Worm (Caenorhabditis elegans) whole organism, L4 larva: ENCODE measurements around the gene F54D1.6.

ENCODE experiments used
- D1046.2 ChIP-seq: fragments of 200-800 bp; sonication (Bioruptor generic); IDR thresholded peaks from 2 replicates; pipeline ENCODE4 v1.3.6; 2022; ENCODE audit warnings: missing genetic modification characterization, missing compliant biosample characterization
- F26F4.8 ChIP-seq: fragments of 200-800 bp; sonication (Bioruptor generic); conservative IDR thresholded peaks from 2 replicates; pipeline ENCODE4 v1.3.6; 2022; ENCODE audit warnings: missing genetic modification characterization, missing compliant biosample characterization
- F49E8.2 ChIP-seq: sonication (generic microtip); optimal IDR thresholded peaks from 2 replicates; lab custom pipeline; 2016; ENCODE audit warnings: missing compliant biosample characterization, mild to moderate bottlenecking, missing genetic modification characterization, borderline replicate concordance
- Y5F2A.4 ChIP-seq: fragments of 200-800 bp; sonication (Bioruptor generic); optimal IDR thresholded peaks from 2 replicates; lab custom pipeline; 2018; ENCODE audit warnings: mild to moderate bottlenecking, missing genetic modification characterization, missing compliant biosample characterization
- ZK337.2 ChIP-seq: fragments of 200-800 bp; sonication (Bioruptor generic); IDR thresholded peaks from 2 replicates; pipeline ENCODE4 v1.3.6; 2022; ENCODE audit warnings: missing genetic modification reagents, missing genetic modification characterization, missing compliant biosample characterization
- ceh-20 ChIP-seq: fragments of 200-800 bp; sonication (Bioruptor generic); IDR thresholded peaks from 2 replicates; pipeline ENCODE4 v1.3.6; 2022; ENCODE audit warnings: missing genetic modification reagents, missing genetic modification characterization, missing compliant biosample characterization
- ceh-32 ChIP-seq: sonication (generic microtip); optimal IDR thresholded peaks from 2 replicates; lab custom pipeline; 2016; ENCODE audit warnings: mild to moderate bottlenecking, missing genetic modification characterization, missing compliant biosample characterization; ENCODE audit not compliant: poor library complexity
- ceh-44 ChIP-seq: fragments of 200-800 bp; sonication (Bioruptor generic); IDR thresholded peaks from 2 replicates; pipeline ENCODE4 v1.3.6; 2022; ENCODE audit warnings: missing genetic modification reagents, missing genetic modification characterization, missing compliant biosample characterization
- ceh-82 ChIP-seq: sonication (generic microtip); optimal IDR thresholded peaks from 2 replicates; lab custom pipeline; 2017; ENCODE audit warnings: missing biosample characterization, missing genetic modification characterization
- ces-1 ChIP-seq: fragments of 150-350 bp; sonication (generic microtip); optimal IDR thresholded peaks from 4 replicates; lab custom pipeline; 2014; ENCODE audit warnings: missing biosample characterization, missing genetic modification reagents, missing genetic modification characterization
- cey-2 ChIP-seq: sonication (generic microtip); optimal IDR thresholded peaks from 3 replicates; lab custom pipeline; 2017; ENCODE audit warnings: missing genetic modification characterization, mild to moderate bottlenecking, missing compliant biosample characterization, antibody characterized with exemption, borderline replicate concordance; ENCODE audit not compliant: insufficient read depth
- daf-8 ChIP-seq: fragments of 200-800 bp; sonication (Bioruptor generic); IDR thresholded peaks from 2 replicates; pipeline ENCODE4 v1.3.6; 2022; ENCODE audit warnings: missing genetic modification characterization, missing compliant biosample characterization
- dpl-1 ChIP-seq: fragments of 150-350 bp; optimal IDR thresholded peaks from 2 replicates; lab custom pipeline; 2014; ENCODE audit warnings: missing biosample characterization, missing genetic modification reagents, missing genetic modification characterization
- egl-27 ChIP-seq: sonication (generic microtip); optimal IDR thresholded peaks from 3 replicates; lab custom pipeline; 2017; ENCODE audit warnings: missing biosample characterization, missing genetic modification reagents, missing genetic modification characterization
- egl-43 ChIP-seq: fragments of 200-800 bp; sonication (Bioruptor generic); IDR thresholded peaks from 2 replicates; pipeline ENCODE4 v1.3.6; 2022; ENCODE audit warnings: missing genetic modification reagents, missing genetic modification characterization, missing compliant biosample characterization
- fos-1 ChIP-seq: fragments of 150-350 bp; optimal IDR thresholded peaks from 2 replicates; lab custom pipeline; 2014; ENCODE audit warnings: missing biosample characterization, missing genetic modification characterization
- gei-8 ChIP-seq: fragments of 200-800 bp; sonication (Bioruptor generic); optimal IDR thresholded peaks from 2 replicates; lab custom pipeline; 2018; ENCODE audit warnings: mild to moderate bottlenecking, missing genetic modification characterization, missing compliant biosample characterization
- jun-1 ChIP-seq: fragments of 150-350 bp; optimal IDR thresholded peaks from 2 replicates; lab custom pipeline; 2014; ENCODE audit warnings: missing biosample characterization, missing genetic modification reagents, missing genetic modification characterization
- lin-1 ChIP-seq: fragments of 200-800 bp; sonication (Bioruptor generic); IDR thresholded peaks from 2 replicates; pipeline ENCODE4 v1.3.6; 2022; ENCODE audit warnings: missing genetic modification reagents, missing genetic modification characterization, missing compliant biosample characterization
- lsy-2 ChIP-seq, 2 experiments: fragments of 150-350 bp in 1 of 2; sonication (generic microtip) in 1 of 2; optimal IDR thresholded peaks; 2 replicates each; lab custom pipeline; 2014 to 2017; ENCODE audit warnings: missing biosample characterization in 2 of 2, missing genetic modification characterization in 2 of 2
- madf-5 ChIP-seq, 2 experiments: fragments of 200-800 bp; sonication (Bioruptor generic); IDR thresholded peaks; 2 replicates each; pipeline ENCODE4 v1.3.6; 2022; ENCODE audit warnings: missing compliant biosample characterization in 2 of 2, missing genetic modification characterization in 2 of 2
- madf-9 ChIP-seq: fragments of 200-800 bp; sonication (Bioruptor generic); conservative IDR thresholded peaks from 2 replicates; pipeline ENCODE4 v1.3.6; 2022; ENCODE audit warnings: missing genetic modification reagents, missing genetic modification characterization, missing compliant biosample characterization
- mep-1 ChIP-seq: fragments of 150-350 bp; sonication (generic microtip); optimal IDR thresholded peaks from 3 replicates; lab custom pipeline; 2014; ENCODE audit warnings: missing biosample characterization, missing genetic modification characterization
- nhr-10 ChIP-seq: fragments of 150-350 bp; optimal IDR thresholded peaks from 2 replicates; lab custom pipeline; 2014; ENCODE audit warnings: missing biosample characterization, missing genetic modification characterization
- nhr-111 ChIP-seq: fragments of 200-800 bp; sonication (Bioruptor generic); optimal IDR thresholded peaks from 2 replicates; lab custom pipeline; 2018; ENCODE audit warnings: mild to moderate bottlenecking, missing genetic modification characterization, missing compliant biosample characterization
- nhr-25 ChIP-seq: sonication (generic microtip); optimal IDR thresholded peaks from 2 replicates; lab custom pipeline; 2017; ENCODE audit warnings: missing genetic modification characterization, mild to moderate bottlenecking, missing compliant biosample characterization, antibody characterized with exemption, moderate library complexity, borderline replicate concordance; ENCODE audit not compliant: insufficient read depth
- nhr-42 ChIP-seq: fragments of 200-800 bp; sonication (Bioruptor generic); IDR thresholded peaks from 2 replicates; pipeline ENCODE4 v1.3.6; 2022; ENCODE audit warnings: missing genetic modification characterization, missing compliant biosample characterization
- nhr-76 ChIP-seq: fragments of 150-350 bp; optimal IDR thresholded peaks from 2 replicates; lab custom pipeline; 2014; ENCODE audit warnings: missing biosample characterization, missing genetic modification characterization
- php-3 ChIP-seq: fragments of 200-800 bp; sonication (Bioruptor generic); IDR thresholded peaks from 2 replicates; pipeline ENCODE4 v1.3.6; 2022; ENCODE audit warnings: missing genetic modification reagents, missing genetic modification characterization, missing compliant biosample characterization
- saeg-2 ChIP-seq: fragments of 200-800 bp; sonication (Bioruptor generic); IDR thresholded peaks from 2 replicates; pipeline ENCODE4 v1.3.6; 2022; ENCODE audit warnings: missing genetic modification reagents, missing genetic modification characterization, missing compliant biosample characterization
- skn-1 ChIP-seq: fragments of 150-350 bp; optimal IDR thresholded peaks from 2 replicates; lab custom pipeline; 2014; ENCODE audit warnings: missing biosample characterization, missing genetic modification characterization
- snpc-1.2 ChIP-seq: fragments of 200-800 bp; sonication (Bioruptor generic); IDR thresholded peaks from 2 replicates; pipeline ENCODE4 v1.3.6; 2022; ENCODE audit warnings: missing genetic modification reagents, missing genetic modification characterization, missing compliant biosample characterization
- snpc-4 ChIP-seq: fragments of 150-350 bp; optimal IDR thresholded peaks from 2 replicates; lab custom pipeline; 2014; ENCODE audit warnings: missing biosample characterization, missing genetic modification characterization
- spr-1 ChIP-seq: sonication (generic microtip); optimal IDR thresholded peaks from 2 replicates; lab custom pipeline; 2016; ENCODE audit warnings: mild to moderate bottlenecking, missing genetic modification characterization, missing compliant biosample characterization
- spr-3 ChIP-seq: fragments of 200-800 bp; sonication (Bioruptor generic); optimal IDR thresholded peaks from 2 replicates; lab custom pipeline; 2018; ENCODE audit warnings: mild to moderate bottlenecking, missing genetic modification characterization, missing compliant biosample characterization
- tag-97 ChIP-seq: fragments of 200-800 bp; sonication (Bioruptor generic); IDR thresholded peaks from 2 replicates; pipeline ENCODE4 v1.3.6; 2022; ENCODE audit warnings: missing genetic modification characterization, missing compliant biosample characterization
- unc-39 ChIP-seq: sonication (generic microtip); optimal IDR thresholded peaks from 2 replicates; lab custom pipeline; 2017; ENCODE audit warnings: missing biosample characterization, missing genetic modification characterization
- unc-62 ChIP-seq, 3 experiments: fragments of 150-350 bp in 1 of 3; sonication (generic microtip); optimal IDR thresholded peaks in 2 of 3; peaks in 1 of 3; 1 replicate in 1 of 3; 2 replicates in 2 of 3; lab custom pipeline; 2014 to 2017; ENCODE audit warnings: missing biosample characterization in 3 of 3, missing genetic modification characterization in 3 of 3, missing genetic modification reagents in 3 of 3, missing genotype in 1 of 3

F54D1.6 gene

DNA sequence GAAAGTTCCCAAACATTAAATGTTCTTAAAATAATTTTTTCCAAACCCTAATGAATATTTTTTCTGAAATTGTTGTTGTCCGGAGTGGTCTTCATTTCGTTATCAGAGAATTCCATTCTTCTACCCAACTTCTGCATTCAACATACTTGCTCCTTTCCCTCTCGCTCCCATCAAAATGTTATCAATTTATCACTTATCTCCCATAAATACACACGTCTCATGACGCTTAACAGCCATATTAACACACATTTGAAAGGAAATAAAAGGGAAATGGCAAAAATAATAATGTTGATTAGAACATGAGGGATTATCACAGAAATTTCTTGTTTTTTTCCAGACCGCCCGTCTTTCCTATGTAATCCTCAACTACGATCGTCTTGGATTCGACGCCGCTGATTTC, 1.4 kb downstream of the F54D1.6 start (continued):
- TF ChIP-seq ceh-32 (tag; lab: Kevin White, UChicago) (no peak), spr-1 (tag; lab: Kevin White, UChicago) (no peak), spr-3 (GFP tag; lab: Kevin White, UChicago) (no peak), snpc-4 (tag; lab: Kevin White, UChicago) (no peak), tag-97 (GFP tag; lab: Robert Waterston, UW) (no peak), ceh-44 (GFP tag; lab: Robert Waterston, UW) (no peak), nhr-10 (tag; lab: Kevin White, UChicago) (no peak), egl-43 (GFP tag; lab: Robert Waterston, UW) (no peak), nhr-111 (GFP tag; lab: Kevin White, UChicago) (no peak), lin-1 (peak; percentile 57; the same call in 1 of the 2 replicates), ceh-82 (tag; lab: Kevin White, UChicago) (no peak), php-3 (peak; percentile 98), mep-1 (tag; lab: Kevin White, UChicago) (peak; percentile 37), madf-5 (GFP tag; IDR thresholded peaks at IDR 0.05; lab: Robert Waterston, UW) (no peak), jun-1 (tag; lab: Kevin White, UChicago) (no peak), snpc-1.2 (GFP tag; lab: Robert Waterston, UW) (no peak), daf-8 (GFP tag; lab: Robert Waterston, UW) (no peak), lsy-2 (tag; optimal IDR thresholded peaks at IDR 0.05; lab: Kevin White, UChicago) (no peak), saeg-2 (GFP tag; lab: Robert Waterston, UW) (no peak), cey-2 (tag; lab: Kevin White, UChicago) (no peak), nhr-76 (no peak), dpl-1 (GFP tag; lab: Kevin White, UChicago) (no peak), unc-62 (GFP tag; optimal IDR thresholded peaks at IDR 0.05 in 1 of 2; lab: Kevin White, UChicago) (no peak), unc-62 (tag; optimal IDR thresholded peaks at IDR 0.05; lab: Kevin White, UChicago) (no peak), ces-1 (GFP tag; lab: Kevin White, UChicago) (no peak), madf-9 (no peak), F49E8.2 (tag; lab: Kevin White, UChicago) (no peak), unc-39 (tag; lab: Kevin White, UChicago) (no peak), fos-1 (tag; lab: Kevin White, UChicago) (no peak), egl-27 (tag; lab: Kevin White, UChicago) (no peak), nhr-42 (GFP tag; lab: Robert Waterston, UW) (no peak), gei-8 (GFP tag; lab: Kevin White, UChicago) (no peak), D1046.2 (GFP tag; lab: Robert Waterston, UW) (no peak)

ce11 chrIV:11296787-11297186, 9.2 kb downstream of the F54D1.6 start, which contains the start of gene mttu-1:
mttu-1 (minus strand) TSS chrIV:11296887.
- TF ChIP-seq ceh-44 (GFP tag; lab: Robert Waterston, UW) (no peak), nhr-25 (tag; lab: Kevin White, UChicago) (no peak), Y5F2A.4 (GFP tag; lab: Kevin White, UChicago) (no peak), ceh-20 (no peak), ZK337.2 (no peak), ces-1 (GFP tag; lab: Kevin White, UChicago) (no peak), F26F4.8 (GFP tag; lab: Robert Waterston, UW) (no peak), spr-3 (GFP tag; lab: Kevin White, UChicago) (no peak), lin-1 (no peak), saeg-2 (GFP tag; lab: Robert Waterston, UW) (no peak), mep-1 (tag; lab: Kevin White, UChicago) (no peak), unc-39 (tag; lab: Kevin White, UChicago) (no peak), skn-1 (tag; lab: Kevin White, UChicago) (no peak)
- TF ChIP-seq, all 104 proteins: peak for 0
